Worm (Caenorhabditis elegans): ENCODE data around the gene mup-2.

DNA sequence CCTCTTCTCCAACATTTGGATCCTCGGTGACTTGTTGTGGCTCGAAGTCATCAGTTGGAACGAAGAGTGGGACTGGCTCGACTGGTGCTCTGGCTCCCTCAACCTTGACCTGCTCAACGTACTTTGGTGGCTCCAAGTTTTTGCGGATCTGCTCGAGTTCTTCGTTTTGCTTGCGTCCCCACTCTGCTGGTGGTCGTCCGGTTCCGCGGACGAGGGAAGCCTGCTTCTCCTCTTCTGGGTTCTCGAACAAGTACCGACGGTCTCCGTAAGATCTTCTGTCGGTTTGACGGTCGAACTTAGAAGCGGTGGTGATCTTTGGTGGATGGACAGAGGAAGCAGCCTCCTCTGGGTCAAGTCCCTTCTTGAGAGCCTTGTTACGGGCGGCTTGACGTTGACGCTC is 1.3 kb downstream of the mup-2 start:
- TF ChIP-seq ztf-23 (GFP tag; IDR thresholded peaks at IDR 0.05): no peak
- no peak for TF ChIP-seq T22C8.4 (GFP tag; IDR thresholded peaks at IDR 0.05)

All from whole organism, midembryonic.